Fruit fly (Drosophila melanogaster) Kc167 (cell line): ENCODE data around the gene CG11912.

Experiments used
- h ChIP-seq: fragments of >200 bp; optimal IDR thresholded peaks from 3 replicates; lab custom pipeline; 2018; ENCODE audit warnings: missing external identifiers
- ttk ChIP-seq: sonication (Bioruptor generic); optimal IDR thresholded peaks from 2 replicates; lab custom pipeline; 2017; ENCODE audit warnings: missing external identifiers

DNA sequence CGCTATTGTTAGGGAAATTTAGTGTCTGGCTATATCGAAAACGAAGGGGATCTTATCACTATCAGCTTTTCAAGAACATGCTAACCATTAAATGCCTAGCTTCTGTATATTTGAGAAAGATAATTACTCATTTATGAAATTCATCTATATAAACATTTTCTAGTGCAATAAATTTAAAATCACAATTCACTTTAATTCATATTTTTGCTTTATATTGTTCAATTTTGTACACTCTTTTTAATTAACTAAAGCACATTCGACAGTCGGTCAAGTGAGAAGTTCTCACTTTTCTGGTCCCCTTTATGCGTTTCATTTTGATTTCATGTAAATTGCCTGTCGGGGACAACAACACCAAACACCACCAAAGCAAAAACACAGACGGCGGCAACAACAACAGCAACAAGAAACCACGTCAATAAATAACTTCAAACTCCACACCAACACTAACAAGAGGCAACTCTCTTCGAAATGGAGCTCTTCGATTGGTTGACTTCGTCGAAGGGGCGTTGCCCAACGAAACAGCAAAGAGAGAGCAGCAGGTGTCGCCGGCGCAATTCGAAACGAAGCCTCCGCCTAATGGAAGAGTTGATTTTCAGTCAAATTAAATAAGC is 49.4 kb upstream of the CG11912 start:
- TF ChIP-seq h (no peak), ttk (lab: Kevin White, UChicago) (no peak)
